Worm (Caenorhabditis elegans) whole organism, late embryonic: Measurements from ENCODE around the gene mup-4.
A peak's percentile ranks its signal among the peaks of the same experiment; 100 is the strongest.

Experiments
- C38D4.7 ChIP-seq: fragments of 200-800 bp; sonication (Bioruptor generic); optimal IDR thresholded peaks from 2 replicates; lab custom pipeline; 2018; ENCODE audit warnings: mild to moderate bottlenecking, missing genetic modification characterization, moderate library complexity, missing compliant biosample characterization
- F13H6.1 ChIP-seq: sonication (generic microtip); optimal IDR thresholded peaks from 2 replicates; lab custom pipeline; 2016; ENCODE audit warnings: missing genetic modification characterization, missing compliant biosample characterization
- T23F11.4 ChIP-seq: fragments of 200-800 bp; sonication (Bioruptor generic); optimal IDR thresholded peaks from 2 replicates; lab custom pipeline; 2018; ENCODE audit warnings: mild to moderate bottlenecking, missing genetic modification characterization, missing compliant biosample characterization
- Y22D7AL.16 ChIP-seq: sonication (generic microtip); optimal IDR thresholded peaks from 2 replicates; lab custom pipeline; 2016; ENCODE audit warnings: missing genetic modification characterization, missing compliant biosample characterization
- ama-1 ChIP-seq: fragments of 150-350 bp; optimal IDR thresholded peaks from 2 replicates; lab custom pipeline; 2014
- ceh-14 ChIP-seq: sonication (generic microtip); optimal IDR thresholded peaks from 2 replicates; lab custom pipeline; 2016; ENCODE audit warnings: missing genotype, missing genetic modification characterization, missing compliant biosample characterization
- ceh-18 ChIP-seq: sonication (generic microtip); optimal IDR thresholded peaks from 2 replicates; lab custom pipeline; 2016; ENCODE audit warnings: missing genetic modification characterization, missing compliant biosample characterization
- ceh-19 ChIP-seq: fragments of 200-800 bp; sonication (Bioruptor generic); optimal IDR thresholded peaks from 2 replicates; lab custom pipeline; 2018; ENCODE audit warnings: mild to moderate bottlenecking, missing genetic modification characterization, missing compliant biosample characterization
- ceh-2 ChIP-seq: sonication (generic microtip); optimal IDR thresholded peaks from 2 replicates; lab custom pipeline; 2016; ENCODE audit warnings: missing genotype, missing genetic modification characterization, missing compliant biosample characterization
- ceh-22 ChIP-seq: sonication (generic microtip); optimal IDR thresholded peaks from 2 replicates; lab custom pipeline; 2017; ENCODE audit warnings: missing biosample characterization, missing genetic modification characterization
- ceh-30 ChIP-seq: fragments of 150-350 bp; optimal IDR thresholded peaks from 2 replicates; lab custom pipeline; 2014; ENCODE audit warnings: missing biosample characterization, missing genetic modification characterization
- ceh-31 ChIP-seq: sonication (generic microtip); optimal IDR thresholded peaks from 2 replicates; lab custom pipeline; 2016; ENCODE audit warnings: missing genetic modification characterization, missing compliant biosample characterization
- ceh-34 ChIP-seq: sonication (generic microtip); optimal IDR thresholded peaks from 2 replicates; lab custom pipeline; 2016; ENCODE audit warnings: mild to moderate bottlenecking, missing genetic modification characterization, missing compliant biosample characterization
- ceh-48 ChIP-seq: sonication (generic microtip); optimal IDR thresholded peaks from 2 replicates; lab custom pipeline; 2016; ENCODE audit warnings: missing genetic modification characterization, inconsistent platforms, missing compliant biosample characterization
- che-1 ChIP-seq: sonication (generic microtip); optimal IDR thresholded peaks from 2 replicates; lab custom pipeline; 2016; ENCODE audit warnings: mild to moderate bottlenecking, missing genetic modification characterization, missing compliant biosample characterization
- dve-1 ChIP-seq: sonication (generic microtip); optimal IDR thresholded peaks from 2 replicates; lab custom pipeline; 2017; ENCODE audit warnings: antibody characterized with exemption, mild to moderate bottlenecking, missing genetic modification characterization, missing compliant biosample characterization
- elt-2 ChIP-seq: sonication (generic microtip); optimal IDR thresholded peaks from 2 replicates; lab custom pipeline; 2016; ENCODE audit warnings: missing genetic modification reagents, missing genetic modification characterization, missing compliant biosample characterization
- elt-4 ChIP-seq: sonication (generic microtip); optimal IDR thresholded peaks from 2 replicates; lab custom pipeline; 2016; ENCODE audit warnings: missing genetic modification characterization, missing compliant biosample characterization
- ets-4 ChIP-seq: sonication (generic microtip); optimal IDR thresholded peaks from 2 replicates; lab custom pipeline; 2016; ENCODE audit warnings: missing genetic modification characterization, missing compliant biosample characterization
- eyg-1 ChIP-seq: sonication (generic microtip); optimal IDR thresholded peaks from 2 replicates; lab custom pipeline; 2016; ENCODE audit warnings: missing genotype, missing genetic modification characterization, missing compliant biosample characterization
- fkh-10 ChIP-seq: fragments of 150-350 bp; optimal IDR thresholded peaks from 2 replicates; lab custom pipeline; 2014; ENCODE audit warnings: missing biosample characterization, missing genetic modification reagents, missing genetic modification characterization
- fkh-6 ChIP-seq: sonication (generic microtip); optimal IDR thresholded peaks from 2 replicates; lab custom pipeline; 2016; ENCODE audit warnings: missing genetic modification characterization, missing compliant biosample characterization
- hlh-15 ChIP-seq: sonication (generic microtip); optimal IDR thresholded peaks from 2 replicates; lab custom pipeline; 2016; ENCODE audit warnings: missing genetic modification characterization, missing compliant biosample characterization
- hlh-30 ChIP-seq: sonication (generic microtip); optimal IDR thresholded peaks from 2 replicates; lab custom pipeline; 2017; ENCODE audit warnings: antibody characterized with exemption, missing genetic modification characterization, missing compliant biosample characterization; ENCODE audit not compliant: insufficient read depth
- hlh-8 ChIP-seq: sonication (generic microtip); optimal IDR thresholded peaks from 2 replicates; lab custom pipeline; 2016; ENCODE audit warnings: missing genotype, missing genetic modification characterization, missing compliant biosample characterization
- nfya-1 ChIP-seq: sonication (generic microtip); optimal IDR thresholded peaks from 2 replicates; lab custom pipeline; 2017; ENCODE audit warnings: missing genetic modification characterization, mild to moderate bottlenecking, missing compliant biosample characterization, antibody characterized with exemption, moderate library complexity
- nhr-11 ChIP-seq: fragments of 150-350 bp; optimal IDR thresholded peaks from 2 replicates; lab custom pipeline; 2014; ENCODE audit warnings: missing biosample characterization, missing genetic modification characterization
- odd-2 ChIP-seq: sonication (generic microtip); optimal IDR thresholded peaks from 2 replicates; lab custom pipeline; 2017; ENCODE audit warnings: antibody characterized with exemption, mild to moderate bottlenecking, missing genetic modification characterization, missing compliant biosample characterization
- pag-3 ChIP-seq: sonication (generic microtip); optimal IDR thresholded peaks from 2 replicates; lab custom pipeline; 2016; ENCODE audit warnings: missing compliant biosample characterization, missing genetic modification characterization, borderline replicate concordance
- pat-9 ChIP-seq: fragments of 200-800 bp; sonication (Bioruptor generic); optimal IDR thresholded peaks from 2 replicates; lab custom pipeline; 2018; ENCODE audit warnings: mild to moderate bottlenecking, missing genetic modification characterization, moderate library complexity, missing compliant biosample characterization
- pha-2 ChIP-seq: sonication (generic microtip); optimal IDR thresholded peaks from 2 replicates; lab custom pipeline; 2017; ENCODE audit warnings: mild to moderate bottlenecking, missing genetic modification characterization, missing compliant biosample characterization
- pqm-1 ChIP-seq: sonication (generic microtip); optimal IDR thresholded peaks from 2 replicates; lab custom pipeline; 2016; ENCODE audit warnings: missing genetic modification characterization, missing compliant biosample characterization
- pros-1 ChIP-seq: fragments of 150-350 bp; optimal IDR thresholded peaks from 2 replicates; lab custom pipeline; 2014; ENCODE audit warnings: missing biosample characterization, missing genetic modification reagents, missing genetic modification characterization
- ref-2 ChIP-seq: sonication (generic microtip); optimal IDR thresholded peaks from 2 replicates; lab custom pipeline; 2016; ENCODE audit warnings: missing genetic modification characterization, missing compliant biosample characterization
- rnt-1 ChIP-seq: sonication (generic microtip); optimal IDR thresholded peaks from 2 replicates; lab custom pipeline; 2016; ENCODE audit warnings: missing genetic modification characterization, missing compliant biosample characterization
- sox-4 ChIP-seq: sonication (generic microtip); optimal IDR thresholded peaks from 2 replicates; lab custom pipeline; 2017; ENCODE audit warnings: mild to moderate bottlenecking, missing genetic modification characterization, inconsistent platforms, missing compliant biosample characterization
- syd-9 ChIP-seq: sonication (generic microtip); optimal IDR thresholded peaks from 2 replicates; lab custom pipeline; 2016; ENCODE audit warnings: mild to moderate bottlenecking, missing genetic modification characterization, moderate library complexity, missing compliant biosample characterization
- tbx-2 ChIP-seq: sonication (generic microtip); optimal IDR thresholded peaks from 2 replicates; lab custom pipeline; 2016; ENCODE audit warnings: missing genetic modification characterization, missing compliant biosample characterization
- unc-3 ChIP-seq, 2 experiments: fragments of 200-800 bp in 1 of 2; sonication (Bioruptor generic) in 1 of 2; sonication (generic microtip) in 1 of 2; conservative IDR thresholded peaks in 1 of 2; optimal IDR thresholded peaks in 1 of 2; 2 replicates each; pipeline versions ENCODE4 v1.3.6 to Lab custom; 2016 to 2022; ENCODE audit warnings: missing compliant biosample characterization in 2 of 2, missing genetic modification characterization in 2 of 2, missing genetic modification reagents in 1 of 2
- unc-42 ChIP-seq: sonication (generic microtip); optimal IDR thresholded peaks from 2 replicates; lab custom pipeline; 2016; ENCODE audit warnings: missing genotype, missing genetic modification characterization, missing compliant biosample characterization
- unc-55 ChIP-seq: sonication (generic microtip); optimal IDR thresholded peaks from 2 replicates; lab custom pipeline; 2017; ENCODE audit warnings: missing biosample characterization, missing genetic modification reagents, missing genetic modification characterization
- unc-86 ChIP-seq: sonication (generic microtip); optimal IDR thresholded peaks from 2 replicates; lab custom pipeline; 2016; ENCODE audit warnings: missing genetic modification characterization, missing compliant biosample characterization
- zip-5 ChIP-seq: sonication (generic microtip); optimal IDR thresholded peaks from 2 replicates; lab custom pipeline; 2016; ENCODE audit warnings: missing genetic modification characterization, missing compliant biosample characterization
- ztf-16 ChIP-seq: sonication (generic microtip); optimal IDR thresholded peaks from 2 replicates; lab custom pipeline; 2017; ENCODE audit warnings: missing genetic modification characterization, missing compliant biosample characterization

The mup-4 gene

ce11 chrIII:7506983-7507382 is 18.1 kb upstream of the mup-4 start:
- no peak for TF ChIP-seq F13H6.1 (tag; lab: Kevin White, UChicago)
- TF ChIP-seq ceh-31 (tag; lab: Kevin White, UChicago), result no peak
- TF ChIP-seq nfya-1 (tag; lab: Kevin White, UChicago), result no peak
- no peak for TF ChIP-seq ceh-2 (tag; lab: Kevin White, UChicago)
- no peak for TF ChIP-seq hlh-8 (tag; lab: Kevin White, UChicago)
- TF ChIP-seq pqm-1 (tag; lab: Kevin White, UChicago), result no peak
- TF ChIP-seq sox-4 (tag; lab: Kevin White, UChicago), result no peak
- TF ChIP-seq ceh-48 (tag; lab: Kevin White, UChicago), result no peak
- TF ChIP-seq ceh-22 (tag; lab: Kevin White, UChicago), result no peak

- TF ChIP-seq elt-4 (tag; lab: Kevin White, UChicago), result no peak
- TF ChIP-seq eyg-1 (tag; lab: Kevin White, UChicago), result no peak
- TF ChIP-seq unc-42, result peak; percentile 32
- no peak for TF ChIP-seq odd-2 (tag; lab: Kevin White, UChicago)
- no peak for TF ChIP-seq tbx-2 (tag; lab: Kevin White, UChicago)
- peak; percentile 73 for TF ChIP-seq ceh-30 (tag; lab: Kevin White, UChicago)
- peak; percentile 4 for TF ChIP-seq unc-86
- no peak for TF ChIP-seq fkh-10 (GFP tag; lab: Kevin White, UChicago)
- no peak for TF ChIP-seq ceh-48 (tag; lab: Kevin White, UChicago)
- TF ChIP-seq elt-2 (tag; lab: Kevin White, UChicago), result peak; percentile 21
- no peak for TF ChIP-seq pha-2 (tag; lab: Kevin White, UChicago)
- TF ChIP-seq syd-9 (tag; lab: Kevin White, UChicago), result no peak
- TF ChIP-seq nhr-11, result no peak
- no peak for TF ChIP-seq fkh-6 (tag; lab: Kevin White, UChicago)
- TF ChIP-seq ceh-31 (tag; lab: Kevin White, UChicago), result peak; percentile 45
- no peak for TF ChIP-seq ama-1 (lab: Kevin White, UChicago)
- TF ChIP-seq unc-3 (GFP tag; conservative IDR thresholded peaks at IDR 0.05; lab: Robert Waterston, UW), result no peak
- TF ChIP-seq unc-3 (tag; optimal IDR thresholded peaks at IDR 0.05; lab: Kevin White, UChicago), result no peak
- TF ChIP-seq pros-1, result no peak
- no peak for TF ChIP-seq zip-5 (tag; lab: Kevin White, UChicago)
- TF ChIP-seq ceh-2 (tag; lab: Kevin White, UChicago), result peak; percentile 14
- no peak for TF ChIP-seq che-1
- TF ChIP-seq Y22D7AL.16, result no peak
- TF ChIP-seq nfya-1 (tag; lab: Kevin White, UChicago), result peak; percentile 42
- peak; percentile 40 for TF ChIP-seq ref-2 (tag; lab: Kevin White, UChicago)
These were observed 10.6 kb upstream of the mup-4 start, which contains the start of the genes C07H6.9 and sap-140 for ce11 chrIII:7499421-7499902. Gene C07H6.9 (minus strand): TSS chrIII:7499471. Gene sap-140 (plus strand): TSS chrIII:7499738.

- no peak for TF ChIP-seq pat-9 (tag; lab: Kevin White, UChicago)
- no peak for TF ChIP-seq C38D4.7 (GFP tag; lab: Kevin White, UChicago)
- peak; percentile 50 for TF ChIP-seq ceh-14
- TF ChIP-seq hlh-8 (tag; lab: Kevin White, UChicago), result peak; percentile 56
- no peak for TF ChIP-seq hlh-15 (tag; lab: Kevin White, UChicago)
- peak; percentile 25 for TF ChIP-seq ceh-19
- TF ChIP-seq elt-2 (tag; lab: Kevin White, UChicago), result peak; percentile 89
- peak; percentile 84 for TF ChIP-seq nfya-1 (tag; lab: Kevin White, UChicago)
- TF ChIP-seq unc-42, result peak; percentile 62
- no peak for TF ChIP-seq ztf-16 (tag; lab: Kevin White, UChicago)
- TF ChIP-seq unc-55 (GFP tag; lab: Kevin White, UChicago), result peak; percentile 71
- TF ChIP-seq pag-3 (tag; lab: Kevin White, UChicago), result no peak
- peak; percentile 81 for TF ChIP-seq dve-1 (tag; lab: Kevin White, UChicago)
- peak; percentile 49 for TF ChIP-seq hlh-30 (tag; lab: Kevin White, UChicago)
- TF ChIP-seq ref-2 (tag; lab: Kevin White, UChicago), result peak; percentile 71
- TF ChIP-seq T23F11.4 (GFP tag; lab: Kevin White, UChicago), result peak; percentile 16
- TF ChIP-seq ceh-34, result peak; percentile 71
- TF ChIP-seq fkh-10 (GFP tag; lab: Kevin White, UChicago), result no peak
- peak; percentile 65 for TF ChIP-seq tbx-2 (tag; lab: Kevin White, UChicago)
- TF ChIP-seq ets-4, result peak; percentile 26
- no peak for TF ChIP-seq ceh-30 (tag; lab: Kevin White, UChicago)
- peak; percentile 81 for TF ChIP-seq ceh-18 (tag; lab: Kevin White, UChicago)
- peak; percentile 67 for TF ChIP-seq rnt-1 (tag; lab: Kevin White, UChicago)
- peak; percentile 69 for TF ChIP-seq ceh-31 (tag; lab: Kevin White, UChicago)
These were observed 9.4 kb upstream of the mup-4 start for ce11 chrIII:7498346-7498745.
